Fruit fly (Drosophila melanogaster): ENCODE measurements around the gene CG14694.

DNA sequence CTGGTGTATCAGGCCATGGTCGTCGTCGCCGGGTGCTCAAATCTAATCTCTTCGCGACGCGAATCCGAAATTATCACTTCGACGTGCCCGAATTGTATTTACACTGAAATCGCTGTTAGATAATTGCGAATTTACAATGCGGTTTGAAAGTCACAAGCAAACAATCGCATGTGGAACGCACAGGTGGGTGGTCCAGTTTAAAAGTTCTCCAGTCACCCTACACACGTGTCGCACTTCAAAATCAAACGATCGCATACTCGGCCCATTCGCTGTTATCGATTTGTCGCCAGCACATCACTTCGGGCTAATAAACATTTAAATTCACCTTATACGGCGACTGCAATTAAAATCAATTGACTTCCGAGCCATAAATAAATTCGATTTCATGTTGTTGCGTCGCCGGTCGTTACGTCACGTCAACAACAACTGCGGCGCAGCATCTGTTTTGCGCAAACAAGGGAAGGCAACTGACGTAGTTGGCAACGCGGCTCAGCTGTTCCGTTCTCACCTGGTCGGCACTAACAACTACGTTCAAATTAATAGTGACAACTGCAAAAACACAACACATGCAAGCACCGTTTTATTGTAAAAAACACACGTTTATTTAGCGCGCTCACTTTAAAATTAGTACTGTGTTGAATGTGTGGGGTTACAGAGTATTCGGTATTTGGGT, 3.3 kb upstream of the CG14694 start, which contains the start of gene CG6574:
- TF ChIP-seq EcR (GFP tag; optimal IDR thresholded peaks at IDR 0.05) (no peak), Pif1A (GFP tag; optimal IDR thresholded peaks at IDR 0.05) (no peak), Pif1B (GFP tag; optimal IDR thresholded peaks at IDR 0.05) (no peak), CG14655 (GFP tag; optimal IDR thresholded peaks at IDR 0.05) (no peak), CG17806 (tag; optimal IDR thresholded peaks at IDR 0.05) (peak; percentile 26), rn (GFP tag; IDR thresholded peaks at IDR 0.05) (no peak), CG10348 (GFP tag; IDR thresholded peaks at IDR 0.05) (no peak), CG13204 (GFP tag; optimal IDR thresholded peaks at IDR 0.05) (no peak), CG12605 (GFP tag; IDR thresholded peaks at IDR 0.05) (peak; percentile 46; the same call in 1 of the 2 replicates), CG9948 (tag; optimal IDR thresholded peaks at IDR 0.05) (peak; percentile 15), CG34367 (tag; optimal IDR thresholded peaks at IDR 0.05) (peak; percentile 4)

Data from whole organism, pupa.